Fruit fly (Drosophila melanogaster) whole organism, embryonic: Measurements from ENCODE around the gene CG42726.
A peak's percentile ranks its signal among the peaks of the same experiment; 100 is the strongest.

Experiments
- Bgb ChIP-seq: fragments of 200-800 bp; sonication (Bioruptor generic); IDR thresholded peaks from 2 replicates; pipeline ENCODE4 v1.3.6; 2022; ENCODE audit warnings: missing biosample characterization, missing genetic modification characterization; ENCODE audit not compliant: partially characterized antibody
- CG10431 ChIP-seq: fragments of 200-800 bp; sonication (Bioruptor generic); optimal IDR thresholded peaks from 3 replicates; lab custom pipeline; 2018; ENCODE audit warnings: missing biosample characterization, mild to moderate bottlenecking, missing genetic modification characterization
- CG10565 ChIP-seq: fragments of 200-800 bp; sonication (Bioruptor generic); optimal IDR thresholded peaks from 3 replicates; lab custom pipeline; 2016; ENCODE audit warnings: missing biosample characterization, mild to moderate bottlenecking, missing genetic modification characterization
- CG11456 ChIP-seq: fragments of 200-800 bp; sonication (Bioruptor generic); IDR thresholded peaks from 3 replicates; pipeline ENCODE4 v1.3.6; 2022; ENCODE audit warnings: missing biosample characterization, missing genetic modification characterization
- CG11696 ChIP-seq: fragments of 200-800 bp; sonication (Bioruptor generic); IDR thresholded peaks from 2 replicates; pipeline ENCODE4 v1.3.6; 2022; ENCODE audit warnings: missing biosample characterization, missing genetic modification characterization
- CG11723 ChIP-seq: fragments of 200-800 bp; sonication (Bioruptor generic); optimal IDR thresholded peaks from 2 replicates; lab custom pipeline; 2017; ENCODE audit warnings: missing biosample characterization, mild to moderate bottlenecking, missing genetic modification characterization
- CG12299 ChIP-seq: fragments of 200-800 bp; sonication (Bioruptor generic); optimal IDR thresholded peaks from 2 replicates; lab custom pipeline; 2018; ENCODE audit warnings: missing biosample characterization, mild to moderate bottlenecking, missing genetic modification characterization
- CG12391 ChIP-seq: fragments of 200-800 bp; sonication (Bioruptor generic); optimal IDR thresholded peaks from 3 replicates; lab custom pipeline; 2018; ENCODE audit warnings: missing biosample characterization, mild to moderate bottlenecking, missing genetic modification characterization, moderate library complexity
- CG15479 ChIP-seq: fragments of 200-800 bp; sonication (Bioruptor generic); optimal IDR thresholded peaks from 3 replicates; lab custom pipeline; 2019; ENCODE audit warnings: missing biosample characterization, mild to moderate bottlenecking, missing genetic modification characterization, moderate library complexity
- CG1603 ChIP-seq: fragments of 200-800 bp; sonication (Bioruptor generic); optimal IDR thresholded peaks from 2 replicates; lab custom pipeline; 2019; ENCODE audit warnings: missing biosample characterization, mild to moderate bottlenecking, missing genetic modification characterization, moderate library complexity
- CG17568 ChIP-seq: fragments of 200-800 bp; sonication (Bioruptor generic); optimal IDR thresholded peaks from 2 replicates; lab custom pipeline; 2018; ENCODE audit warnings: missing biosample characterization, mild to moderate bottlenecking, missing genetic modification characterization, moderate library complexity
- CG17912 ChIP-seq: fragments of 200-800 bp; sonication (Bioruptor generic); optimal IDR thresholded peaks from 2 replicates; lab custom pipeline; 2018; ENCODE audit warnings: missing biosample characterization, mild to moderate bottlenecking, missing genetic modification characterization
- CG18011 ChIP-seq: fragments of 200-800 bp; sonication (Bioruptor generic); optimal IDR thresholded peaks from 2 replicates; lab custom pipeline; 2017; ENCODE audit warnings: missing biosample characterization, missing genetic modification characterization, mild to moderate bottlenecking, moderate library complexity, missing genotype
- CG18262 ChIP-seq: fragments of 200-800 bp; optimal IDR thresholded peaks from 3 replicates; lab custom pipeline; 2019; ENCODE audit warnings: missing biosample characterization, mild to moderate bottlenecking, missing genetic modification characterization, moderate library complexity
- CG30020 ChIP-seq: fragments of 200-800 bp; optimal IDR thresholded peaks from 2 replicates; lab custom pipeline; 2019; ENCODE audit warnings: missing biosample characterization, mild to moderate bottlenecking, missing genetic modification characterization, moderate library complexity
- CG31388 ChIP-seq: fragments of 200-800 bp; sonication (Bioruptor generic); optimal IDR thresholded peaks from 2 replicates; lab custom pipeline; 2016; ENCODE audit warnings: missing biosample characterization, missing genetic modification characterization
- CG34422 ChIP-seq: fragments of 200-800 bp; sonication (Bioruptor generic); IDR thresholded peaks from 3 replicates; pipeline ENCODE4 v1.3.6; 2022; ENCODE audit warnings: missing biosample characterization, missing genetic modification characterization
- CG3726 ChIP-seq: fragments of 200-800 bp; sonication (Bioruptor generic); IDR thresholded peaks from 3 replicates; pipeline ENCODE4, ENCODE4 v1.3.6; 2022; ENCODE audit warnings: missing biosample characterization, missing genetic modification characterization
- CG3847 ChIP-seq: fragments of 200-800 bp; sonication (Bioruptor generic); IDR thresholded peaks from 2 replicates; pipeline ENCODE4 v1.3.6; 2022; ENCODE audit warnings: missing biosample characterization, missing genetic modification characterization
- CG4360 ChIP-seq: fragments of 200-800 bp; sonication (Bioruptor generic); IDR thresholded peaks from 2 replicates; pipeline ENCODE4 v1.3.6; 2022; ENCODE audit warnings: missing biosample characterization, missing genetic modification characterization
- CG8388 ChIP-seq: fragments of 200-800 bp; sonication (Bioruptor generic); optimal IDR thresholded peaks from 2 replicates; lab custom pipeline; 2019; ENCODE audit warnings: missing biosample characterization, mild to moderate bottlenecking, missing genetic modification characterization, moderate library complexity
- CG9215 ChIP-seq: fragments of 200-800 bp; sonication (Bioruptor generic); IDR thresholded peaks from 2 replicates; pipeline ENCODE4 v1.3.6; 2022; ENCODE audit warnings: missing biosample characterization, missing genetic modification characterization
- CTCF ChIP-seq: fragments of 200-800 bp; sonication (Bioruptor generic); optimal IDR thresholded peaks from 2 replicates; lab custom pipeline; 2017; ENCODE audit warnings: missing biosample characterization, mild to moderate bottlenecking, missing genetic modification characterization, moderate library complexity
- Dek ChIP-seq: fragments of 200-800 bp; sonication (Bioruptor generic); optimal IDR thresholded peaks from 3 replicates; lab custom pipeline; 2019; ENCODE audit warnings: missing biosample characterization, mild to moderate bottlenecking, missing genetic modification characterization, moderate library complexity
- Dfd ChIP-seq, 2 experiments: fragments of >200 bp; optimal IDR thresholded peaks; 2 replicates each; lab custom pipeline; 2017; ENCODE audit warnings: missing biosample characterization in 2 of 2, missing genetic modification characterization in 2 of 2
- Doc3 ChIP-seq: fragments of 200-800 bp; sonication (Bioruptor generic); IDR thresholded peaks from 3 replicates; pipeline ENCODE4 v1.3.6; 2022; ENCODE audit warnings: missing biosample characterization, missing genetic modification characterization; ENCODE audit not compliant: partially characterized antibody
- Drgx ChIP-seq: fragments of 200-800 bp; sonication (Bioruptor generic); IDR thresholded peaks from 2 replicates; pipeline ENCODE4 v1.3.6; 2022; ENCODE audit warnings: missing biosample characterization, missing genetic modification characterization
- Hand ChIP-seq: fragments of 200-800 bp; sonication (Bioruptor generic); optimal IDR thresholded peaks from 2 replicates; lab custom pipeline; 2017; ENCODE audit warnings: mild to moderate bottlenecking, missing biosample characterization, missing genetic modification reagents, missing genetic modification characterization
- Jarid2 ChIP-seq: fragments of 200-800 bp; sonication (Bioruptor generic); optimal IDR thresholded peaks from 3 replicates; lab custom pipeline; 2017; ENCODE audit warnings: mild to moderate bottlenecking, missing biosample characterization, missing genetic modification reagents, missing genetic modification characterization
- Med ChIP-seq: fragments of 200-800 bp; sonication (Bioruptor generic); peaks from one replicate; lab custom pipeline; 2016; ENCODE audit warnings: missing biosample characterization, missing genetic modification characterization, mild to moderate bottlenecking, inconsistent platforms, moderate library complexity
- Side ChIP-seq: fragments of 200-800 bp; sonication (Bioruptor generic); optimal IDR thresholded peaks from 2 replicates; lab custom pipeline; 2016; ENCODE audit warnings: missing biosample characterization, missing genetic modification characterization
- Sry-β ChIP-seq: fragments of 200-800 bp; sonication (Bioruptor generic); optimal IDR thresholded peaks from 2 replicates; lab custom pipeline; 2018; ENCODE audit warnings: missing biosample characterization, mild to moderate bottlenecking, missing genetic modification characterization, moderate library complexity
- ap ChIP-seq: fragments of 200-800 bp; sonication (Bioruptor generic); IDR thresholded peaks from 2 replicates; pipeline ENCODE4 v1.3.6; 2022; ENCODE audit warnings: missing biosample characterization, missing genetic modification characterization
- ash1 ChIP-seq: fragments of 200-800 bp; sonication (Bioruptor generic); optimal IDR thresholded peaks from 2 replicates; lab custom pipeline; 2018; ENCODE audit warnings: missing biosample characterization, mild to moderate bottlenecking, missing genetic modification characterization
- bowl ChIP-seq: fragments of 200-800 bp; sonication (Bioruptor generic); IDR thresholded peaks from 2 replicates; pipeline ENCODE4 v1.3.6; 2022; ENCODE audit warnings: missing biosample characterization, missing genetic modification characterization
- bsh ChIP-seq, 2 experiments: fragments of 200-800 bp; sonication (Bioruptor generic); optimal IDR thresholded peaks; 2 replicates each; lab custom pipeline; 2017 to 2018; ENCODE audit warnings: mild to moderate bottlenecking in 2 of 2, missing biosample characterization in 2 of 2, missing genetic modification characterization in 2 of 2, moderate library complexity in 1 of 2
- corto ChIP-seq: fragments of 200-800 bp; sonication (Bioruptor generic); optimal IDR thresholded peaks from 2 replicates; lab custom pipeline; 2016; ENCODE audit warnings: missing biosample characterization, mild to moderate bottlenecking, missing genetic modification characterization, moderate library complexity
- emc ChIP-seq: fragments of 200-800 bp; sonication (Bioruptor generic); optimal IDR thresholded peaks from 2 replicates; lab custom pipeline; 2016; ENCODE audit warnings: missing biosample characterization, missing genetic modification characterization
- fd96Cb ChIP-seq: fragments of 200-800 bp; sonication (Bioruptor generic); optimal IDR thresholded peaks from 2 replicates; lab custom pipeline; 2018; ENCODE audit warnings: missing biosample characterization, mild to moderate bottlenecking, missing genetic modification characterization, moderate library complexity
- fru ChIP-seq: fragments of >200 bp; optimal IDR thresholded peaks from 2 replicates; lab custom pipeline; 2017
- gcm ChIP-seq: fragments of 200-800 bp; sonication (Bioruptor generic); optimal IDR thresholded peaks from 2 replicates; lab custom pipeline; 2019; ENCODE audit warnings: missing biosample characterization, mild to moderate bottlenecking, missing genetic modification characterization, moderate library complexity
- kay ChIP-seq: fragments of 200-800 bp; sonication (Bioruptor generic); optimal IDR thresholded peaks from 2 replicates; lab custom pipeline; 2016; ENCODE audit warnings: missing biosample characterization, missing genetic modification characterization
- lilli ChIP-seq: fragments of 200-800 bp; sonication (Bioruptor generic); optimal IDR thresholded peaks from 3 replicates; lab custom pipeline; 2016; ENCODE audit warnings: missing biosample characterization, missing genetic modification characterization
- oc ChIP-seq: fragments of 200-800 bp; sonication (Bioruptor generic); optimal IDR thresholded peaks from 2 replicates; lab custom pipeline; 2018; ENCODE audit warnings: missing biosample characterization, mild to moderate bottlenecking, missing genetic modification characterization, moderate library complexity
- prd ChIP-seq, 3 experiments: fragments of >200 bp in 2 of 3; fragments of 200-800 bp in 1 of 3; sonication (Bioruptor generic) in 1 of 3; optimal IDR thresholded peaks in 2 of 3; IDR thresholded peaks in 1 of 3; 2 replicates in 2 of 3; 3 replicates in 1 of 3; pipeline versions ENCODE4 v1.3.6 to Lab custom; 2017 to 2022; ENCODE audit warnings: missing biosample characterization in 1 of 3, missing genetic modification characterization in 1 of 3
- scrt ChIP-seq: fragments of 200-800 bp; sonication (Bioruptor generic); optimal IDR thresholded peaks from 2 replicates; lab custom pipeline; 2018; ENCODE audit warnings: missing biosample characterization, mild to moderate bottlenecking, missing genetic modification characterization, moderate library complexity
- tx ChIP-seq: fragments of 200-800 bp; sonication (Bioruptor generic); optimal IDR thresholded peaks from 2 replicates; lab custom pipeline; 2016; ENCODE audit warnings: missing biosample characterization, missing genetic modification characterization
- unpg ChIP-seq: fragments of 200-800 bp; sonication (Bioruptor generic); optimal IDR thresholded peaks from 3 replicates; lab custom pipeline; 2018; ENCODE audit warnings: missing biosample characterization, mild to moderate bottlenecking, missing genetic modification characterization, moderate library complexity
- vnd ChIP-seq: fragments of 200-800 bp; sonication (Bioruptor generic); IDR thresholded peaks from 3 replicates; pipeline ENCODE4 v1.3.6; 2022; ENCODE audit warnings: missing biosample characterization, missing genetic modification characterization; ENCODE audit not compliant: partially characterized antibody
- zfh2 ChIP-seq: fragments of 200-800 bp; sonication (Bioruptor generic); optimal IDR thresholded peaks from 2 replicates; lab custom pipeline; 2016; ENCODE audit warnings: missing biosample characterization, missing genetic modification characterization

Gene CG42726

dm6 chr3R:15340052-15340732 lies 7.7 kb upstream of the CG42726 start, which contains the start of gene SerRS-m (continued):
- TF ChIP-seq CG11696 (no peak), CG17568 (GFP tag; lab: Kevin White, UChicago) (no peak), corto (GFP tag; lab: Kevin White, UChicago) (no peak), Dek (tag; lab: Kevin White, UChicago) (no peak), CG18011 (no peak), fru (lab: Kevin White, UChicago) (no peak), CG4360 (GFP tag; lab: Robert Waterston, UW) (no peak), lilli (GFP tag; lab: Kevin White, UChicago) (peak; percentile 11), CG1603 (tag; lab: Kevin White, UChicago) (peak; percentile 19), CG18262 (tag; lab: Kevin White, UChicago) (peak; percentile 14), fd96Cb (no peak), CG12391 (tag; lab: Kevin White, UChicago) (peak; percentile 24), CG30020 (tag; lab: Kevin White, UChicago) (no peak), vnd (GFP tag; lab: Robert Waterston, UW) (no peak), CG31388 (GFP tag; lab: Kevin White, UChicago) (no peak), Sry-β (GFP tag; lab: Kevin White, UChicago) (no peak), CG17912 (GFP tag; lab: Kevin White, UChicago) (no peak), CG11456 (GFP tag; lab: Robert Waterston, UW) (no peak), CG15479 (no peak), Doc3 (GFP tag; lab: Robert Waterston, UW) (no peak), Hand (GFP tag; lab: Kevin White, UChicago) (no peak), Side (GFP tag; lab: Kevin White, UChicago) (no peak), CG3726 (GFP tag; lab: Robert Waterston, UW) (no peak), CG3847 (no peak), CG10565 (no peak), CG10431 (GFP tag; lab: Kevin White, UChicago) (no peak), scrt (no peak), tx (no peak), bsh (GFP tag; optimal IDR thresholded peaks at IDR 0.05; lab: Kevin White, UChicago) (peak in 1 of 2 experiments; percentile 62), CG34422 (no peak), CG12299 (tag; lab: Kevin White, UChicago) (no peak), Jarid2 (GFP tag; lab: Kevin White, UChicago) (no peak), CG9215 (no peak), ap (GFP tag; lab: Robert Waterston, UW) (no peak), bowl (GFP tag; lab: Robert Waterston, UW) (no peak), kay (GFP tag; lab: Kevin White, UChicago) (no peak), emc (GFP tag; lab: Kevin White, UChicago) (no peak), Dfd (GFP tag; optimal IDR thresholded peaks at IDR 0.05; lab: Kevin White, UChicago) (no peak), zfh2 (GFP tag; lab: Kevin White, UChicago) (no peak), oc (no peak), CG8388 (peak; percentile 41), Med (GFP tag; lab: Kevin White, UChicago) (peak; percentile 75), gcm (GFP tag; lab: Kevin White, UChicago) (peak; percentile 29), Drgx (no peak), CG11723 (GFP tag; lab: Kevin White, UChicago) (no peak), prd (optimal IDR thresholded peaks at IDR 0.05; lab: Kevin White, UChicago) (no peak), prd (GFP tag; IDR thresholded peaks at IDR 0.05; lab: Robert Waterston, UW) (peak; percentile 21; the same call in 1 of the 3 replicates), ash1 (GFP tag; lab: Kevin White, UChicago) (no peak), unpg (GFP tag; lab: Kevin White, UChicago) (peak; percentile 34), Bgb (0 out of 2 replicates have a peak, but pooled peaks have one; percentile 6), CTCF (GFP tag; lab: Kevin White, UChicago) (no peak)
